Fruit fly (Drosophila melanogaster) whole organism, embryonic: ENCODE results near the gene Acp29AB.

Experiments used
- Aef1 ChIP-seq: fragments of 200-800 bp; sonication (Bioruptor generic); IDR thresholded peaks from 3 replicates; pipeline ENCODE4 v1.3.6; 2022; ENCODE audit warnings: missing biosample characterization, missing genetic modification characterization
- Bdp1 ChIP-seq: fragments of 200-800 bp; sonication (Bioruptor generic); optimal IDR thresholded peaks from 3 replicates; lab custom pipeline; 2016; ENCODE audit warnings: missing biosample characterization, missing genetic modification characterization
- BtbVII ChIP-seq: fragments of 200-800 bp; sonication (Bioruptor generic); optimal IDR thresholded peaks from 3 replicates; lab custom pipeline; 2017; ENCODE audit warnings: missing biosample characterization, mild to moderate bottlenecking, missing genetic modification characterization
- CG10321 ChIP-seq: fragments of 200-800 bp; sonication (Bioruptor generic); IDR thresholded peaks from 2 replicates; pipeline ENCODE4 v1.3.6; 2022; ENCODE audit warnings: missing biosample characterization, missing genetic modification characterization
- CG11093 ChIP-seq: fragments of 200-800 bp; sonication (Bioruptor generic); IDR thresholded peaks from 3 replicates; pipeline ENCODE4 v1.3.6; 2022; ENCODE audit warnings: missing biosample characterization, missing genetic modification characterization
- CG12155 ChIP-seq: fragments of 200-800 bp; sonication (Bioruptor generic); optimal IDR thresholded peaks from 3 replicates; lab custom pipeline; 2016; ENCODE audit warnings: missing biosample characterization, missing genetic modification characterization
- CG12219 ChIP-seq: fragments of 200-800 bp; sonication (Bioruptor generic); optimal IDR thresholded peaks from 3 replicates; lab custom pipeline; 2018; ENCODE audit warnings: missing biosample characterization, mild to moderate bottlenecking, missing genetic modification characterization
- CG13287 ChIP-seq: fragments of 200-800 bp; sonication (Bioruptor generic); IDR thresholded peaks from 2 replicates; pipeline ENCODE4 v1.3.6; 2022; ENCODE audit warnings: missing biosample characterization, missing genetic modification characterization; ENCODE audit not compliant: partially characterized antibody
- CG18476 ChIP-seq: fragments of 200-800 bp; sonication (Bioruptor generic); optimal IDR thresholded peaks from 2 replicates; lab custom pipeline; 2016; ENCODE audit warnings: missing biosample characterization, mild to moderate bottlenecking, missing genetic modification characterization
- CG18619 ChIP-seq: fragments of 200-800 bp; sonication (Bioruptor generic); optimal IDR thresholded peaks from 3 replicates; lab custom pipeline; 2017; ENCODE audit warnings: missing biosample characterization, mild to moderate bottlenecking, missing genetic modification characterization
- CG2199 ChIP-seq: fragments of 200-800 bp; sonication (Bioruptor generic); IDR thresholded peaks from 3 replicates; pipeline ENCODE4 v1.3.6; 2022; ENCODE audit warnings: missing biosample characterization, missing genetic modification characterization
- CG3407 ChIP-seq: fragments of 200-800 bp; sonication (Bioruptor generic); optimal IDR thresholded peaks from 2 replicates; lab custom pipeline; 2018; ENCODE audit warnings: missing biosample characterization, mild to moderate bottlenecking, missing genetic modification characterization
- CG4282 ChIP-seq: fragments of 200-800 bp; sonication (Bioruptor generic); optimal IDR thresholded peaks from 2 replicates; lab custom pipeline; 2016; ENCODE audit warnings: missing biosample characterization, missing genetic modification characterization
- CG4404 ChIP-seq: fragments of 200-800 bp; sonication (Bioruptor generic); IDR thresholded peaks from 2 replicates; pipeline ENCODE4 v1.3.6; 2022; ENCODE audit warnings: missing biosample characterization, missing genetic modification characterization
- CG4820 ChIP-seq: fragments of 200-800 bp; sonication (Bioruptor generic); optimal IDR thresholded peaks from 3 replicates; lab custom pipeline; 2016; ENCODE audit warnings: missing biosample characterization, missing genetic modification characterization
- CG9609 ChIP-seq: fragments of 200-800 bp; sonication (Bioruptor generic); optimal IDR thresholded peaks from 3 replicates; lab custom pipeline; 2016; ENCODE audit warnings: missing biosample characterization, missing genetic modification characterization
- E2f1 ChIP-seq: fragments of 200-800 bp; sonication (Bioruptor generic); IDR thresholded peaks from 2 replicates; pipeline ENCODE4 v1.3.6; 2022; ENCODE audit warnings: missing biosample characterization, missing genetic modification characterization
- HLHmδ ChIP-seq: fragments of 200-800 bp; sonication (Bioruptor generic); optimal IDR thresholded peaks from 2 replicates; lab custom pipeline; 2018; ENCODE audit warnings: missing biosample characterization, mild to moderate bottlenecking, missing genetic modification characterization, moderate library complexity
- Hr51 ChIP-seq, 2 experiments: fragments of 200-800 bp; sonication (Bioruptor generic); optimal IDR thresholded peaks; 2 replicates in 1 of 2; 3 replicates in 1 of 2; lab custom pipeline; 2016 to 2018; ENCODE audit warnings: missing biosample characterization in 2 of 2, missing genetic modification characterization in 2 of 2, mild to moderate bottlenecking in 1 of 2, moderate library complexity in 1 of 2
- Lhr ChIP-seq: fragments of 200-800 bp; sonication (Bioruptor generic); optimal IDR thresholded peaks from 3 replicates; lab custom pipeline; 2017; ENCODE audit warnings: mild to moderate bottlenecking, missing biosample characterization, missing genetic modification reagents, missing genetic modification characterization
- Nf-YA ChIP-seq: fragments of 200-800 bp; sonication (Bioruptor generic); IDR thresholded peaks from 2 replicates; pipeline ENCODE4 v1.3.6; 2022; ENCODE audit warnings: missing biosample characterization, missing genetic modification characterization
- Scr ChIP-seq: fragments of 200-800 bp; sonication (Bioruptor generic); IDR thresholded peaks from 2 replicates; pipeline ENCODE4 v1.3.6; 2022; ENCODE audit warnings: missing biosample characterization, missing genetic modification characterization; ENCODE audit not compliant: partially characterized antibody
- Stat92E ChIP-seq, 3 experiments: fragments of >200 bp in 2 of 3; fragments of 200-800 bp in 1 of 3; sonication (Bioruptor generic) in 1 of 3; optimal IDR thresholded peaks; 2 replicates each; lab custom pipeline; 2017 to 2019; ENCODE audit warnings: missing biosample characterization in 3 of 3, missing genetic modification characterization in 3 of 3, mild to moderate bottlenecking in 1 of 3, moderate library complexity in 1 of 3
- ato ChIP-seq: fragments of 200-800 bp; sonication (Bioruptor generic); IDR thresholded peaks from 2 replicates; pipeline ENCODE4 v1.3.6; 2022; ENCODE audit warnings: missing biosample characterization, missing genetic modification characterization; ENCODE audit not compliant: partially characterized antibody
- bbx ChIP-seq: fragments of 200-800 bp; sonication (Bioruptor generic); IDR thresholded peaks from 2 replicates; pipeline ENCODE4 v1.3.6; 2022; ENCODE audit warnings: missing biosample characterization, missing genetic modification characterization; ENCODE audit not compliant: partially characterized antibody
- cad ChIP-seq: fragments of >200 bp; optimal IDR thresholded peaks from 2 replicates; lab custom pipeline; 2017; ENCODE audit warnings: missing biosample characterization, missing genetic modification characterization
- esg ChIP-seq: fragments of 200-800 bp; sonication (Bioruptor generic); conservative IDR thresholded peaks from 2 replicates; pipeline ENCODE4 v1.3.6; 2022; ENCODE audit warnings: missing biosample characterization, missing genetic modification characterization
- exex ChIP-seq: fragments of 200-800 bp; sonication (Bioruptor generic); optimal IDR thresholded peaks from 4 replicates; lab custom pipeline; 2018; ENCODE audit warnings: missing biosample characterization, mild to moderate bottlenecking, missing genetic modification characterization, moderate library complexity
- fd64A ChIP-seq: fragments of 200-800 bp; sonication (Bioruptor generic); optimal IDR thresholded peaks from 3 replicates; lab custom pipeline; 2018; ENCODE audit warnings: missing biosample characterization, mild to moderate bottlenecking, missing genetic modification characterization
- gro ChIP-seq: fragments of 200-800 bp; sonication (Bioruptor generic); optimal IDR thresholded peaks from 2 replicates; lab custom pipeline; 2016; ENCODE audit warnings: missing biosample characterization, missing genetic modification characterization
- ind ChIP-seq: fragments of 200-800 bp; sonication (Bioruptor generic); optimal IDR thresholded peaks from 3 replicates; lab custom pipeline; 2016; ENCODE audit warnings: missing biosample characterization, missing genetic modification characterization
- lab ChIP-seq: fragments of 200-800 bp; sonication (Bioruptor generic); optimal IDR thresholded peaks from 3 replicates; lab custom pipeline; 2017; ENCODE audit warnings: missing biosample characterization, missing genetic modification characterization, mild to moderate bottlenecking, moderate library complexity, missing genetic modification reagents
- lov ChIP-seq, 2 experiments: fragments of 200-800 bp in 1 of 2; fragments of >200 bp in 1 of 2; sonication (Bioruptor generic) in 1 of 2; IDR thresholded peaks in 1 of 2; optimal IDR thresholded peaks in 1 of 2; 2 replicates in 1 of 2; 3 replicates in 1 of 2; pipeline versions ENCODE4 v1.3.6 to Lab custom; 2017 to 2022; ENCODE audit warnings: missing biosample characterization in 1 of 2, missing genetic modification characterization in 1 of 2
- maf-S ChIP-seq: fragments of 200-800 bp; sonication (Bioruptor generic); optimal IDR thresholded peaks from 2 replicates; lab custom pipeline; 2016; ENCODE audit warnings: missing biosample characterization, missing genetic modification characterization
- nau ChIP-seq: fragments of 200-800 bp; sonication (Bioruptor generic); optimal IDR thresholded peaks from 3 replicates; lab custom pipeline; 2017; ENCODE audit warnings: missing biosample characterization, mild to moderate bottlenecking, missing genetic modification characterization, missing genetic modification reagents
- otp ChIP-seq: fragments of 200-800 bp; sonication (Bioruptor generic); IDR thresholded peaks from 3 replicates; pipeline ENCODE4, ENCODE4 v1.3.6; 2022; ENCODE audit warnings: missing biosample characterization, missing genetic modification characterization
- pros ChIP-seq: fragments of 200-800 bp; sonication (Bioruptor generic); optimal IDR thresholded peaks from 3 replicates; lab custom pipeline; 2019; ENCODE audit warnings: missing biosample characterization, mild to moderate bottlenecking, missing genetic modification characterization, moderate library complexity
- psq ChIP-seq: fragments of 200-800 bp; sonication (Bioruptor generic); optimal IDR thresholded peaks from 2 replicates; lab custom pipeline; 2017; ENCODE audit warnings: missing biosample characterization, missing genetic modification characterization
- ro ChIP-seq: fragments of 200-800 bp; sonication (Bioruptor generic); IDR thresholded peaks from 2 replicates; pipeline ENCODE4 v1.3.6; 2022; ENCODE audit warnings: missing biosample characterization, missing genetic modification characterization
- row ChIP-seq: fragments of 200-800 bp; sonication (Bioruptor generic); IDR thresholded peaks from 3 replicates; pipeline ENCODE4 v1.3.6; 2022; ENCODE audit warnings: missing biosample characterization, missing genetic modification characterization
- sens-2 ChIP-seq: fragments of 200-800 bp; sonication (Bioruptor generic); IDR thresholded peaks from 2 replicates; pipeline ENCODE4 v1.3.6; 2022; ENCODE audit warnings: missing biosample characterization, missing genetic modification characterization
- sim ChIP-seq: fragments of 200-800 bp; sonication (Bioruptor generic); IDR thresholded peaks from 2 replicates; pipeline ENCODE4 v1.3.6; 2022; ENCODE audit warnings: missing biosample characterization, missing genetic modification characterization
- tup ChIP-seq: fragments of 200-800 bp; sonication (Bioruptor generic); optimal IDR thresholded peaks from 2 replicates; lab custom pipeline; 2016; ENCODE audit warnings: missing biosample characterization, mild to moderate bottlenecking, missing genetic modification characterization, moderate library complexity
- twi ChIP-seq: fragments of 200-800 bp; optimal IDR thresholded peaks from 2 replicates; lab custom pipeline; 2019; ENCODE audit warnings: missing biosample characterization, mild to moderate bottlenecking, missing genetic modification characterization, moderate library complexity
- unc-4 ChIP-seq: fragments of 200-800 bp; sonication (Bioruptor generic); IDR thresholded peaks from 2 replicates; pipeline ENCODE4 v1.3.6; 2022; ENCODE audit warnings: missing biosample characterization, missing genetic modification characterization; ENCODE audit not compliant: partially characterized antibody
- wek ChIP-seq: fragments of 200-800 bp; sonication (Bioruptor generic); optimal IDR thresholded peaks from 3 replicates; lab custom pipeline; 2018; ENCODE audit warnings: missing biosample characterization, mild to moderate bottlenecking, missing genetic modification characterization, moderate library complexity
- zf30C ChIP-seq: fragments of 200-800 bp; sonication (Bioruptor generic); optimal IDR thresholded peaks from 3 replicates; lab custom pipeline; 2018; ENCODE audit warnings: missing biosample characterization, mild to moderate bottlenecking, missing genetic modification characterization

Gene Acp29AB

DNA sequence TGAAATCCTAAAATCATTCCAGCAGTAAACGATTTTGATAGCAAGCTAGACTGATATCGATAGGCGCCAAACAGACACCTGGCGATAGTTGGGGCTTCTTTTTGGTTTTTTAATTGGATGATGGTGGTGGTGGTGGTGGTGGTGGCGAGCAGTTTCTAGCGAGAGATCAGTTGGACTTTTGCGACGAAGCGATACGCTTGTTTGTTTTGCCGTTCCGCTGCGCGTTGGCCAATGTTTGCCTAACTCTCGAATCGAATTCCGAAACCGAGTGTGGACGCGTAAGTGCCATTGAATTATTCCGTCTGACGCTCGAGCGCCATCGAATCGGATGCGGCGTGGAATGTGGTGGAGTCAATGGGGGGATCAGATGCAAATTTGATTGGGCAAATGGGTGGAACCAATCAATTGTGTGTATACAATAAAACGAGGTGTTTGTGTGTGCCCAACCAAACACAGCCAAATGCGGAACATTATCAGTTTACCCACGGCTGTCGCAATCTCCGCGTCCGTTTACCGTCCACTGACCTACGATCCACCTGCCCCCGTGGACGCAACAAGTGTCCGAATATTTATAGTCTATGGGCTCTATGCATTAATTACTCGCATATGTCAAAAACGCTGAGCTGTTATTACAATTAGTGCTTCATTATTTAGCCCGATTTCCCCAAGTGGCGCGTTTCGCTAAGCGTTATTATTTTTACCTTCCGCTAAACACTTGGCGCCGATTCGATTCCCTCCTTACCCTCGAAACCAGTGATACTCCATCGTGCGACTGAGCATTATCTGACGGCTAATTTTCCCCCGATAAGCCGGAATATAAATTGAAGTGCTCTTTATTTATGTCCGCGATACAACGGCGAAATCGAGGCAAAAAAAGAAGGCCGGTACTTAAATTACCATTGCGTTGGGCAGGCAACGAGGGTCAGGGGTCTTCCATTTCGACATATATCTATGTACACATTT lies 22.4 kb downstream of the Acp29AB start, which contains the start of gene CG17292 (continued):
- no peak for TF ChIP-seq Lhr (GFP tag; lab: Kevin White, UChicago)
- peak; percentile 90 for TF ChIP-seq Scr
- TF ChIP-seq CG12155 = peak; percentile 99
- no peak for TF ChIP-seq tup
- no peak for TF ChIP-seq ro
- TF ChIP-seq otp (GFP tag; lab: Robert Waterston, UW) = peak; percentile 59; the same call in 1 of the 3 replicates
- TF ChIP-seq nau = peak; percentile 76
- TF ChIP-seq lab = peak; percentile 81
- TF ChIP-seq wek (GFP tag; lab: Kevin White, UChicago) = peak; percentile 64
- TF ChIP-seq Aef1 = peak; percentile 20; the same call in 1 of the 3 replicates
- TF ChIP-seq zf30C (GFP tag; lab: Kevin White, UChicago) = no peak
- TF ChIP-seq sim (GFP tag; lab: Robert Waterston, UW) = no peak
- TF ChIP-seq twi (tag; lab: Kevin White, UChicago) = no peak
- peak; percentile 89 for TF ChIP-seq unc-4 (GFP tag; lab: Robert Waterston, UW)
- peak; percentile 17 for TF ChIP-seq maf-S (GFP tag; lab: Kevin White, UChicago)
- TF ChIP-seq psq = no peak
- TF ChIP-seq CG12219 (GFP tag; lab: Kevin White, UChicago) = peak; percentile 58
- TF ChIP-seq CG4820 (GFP tag; lab: Kevin White, UChicago) = no peak
- no peak for TF ChIP-seq cad (GFP tag; lab: Kevin White, UChicago)
- TF ChIP-seq ato (GFP tag; lab: Robert Waterston, UW) = peak; percentile 84
- TF ChIP-seq pros (GFP tag; lab: Kevin White, UChicago) = no peak
- peak in 1 of 2 experiments; percentile 23 for TF ChIP-seq Hr51 (GFP tag; optimal IDR thresholded peaks at IDR 0.05; lab: Kevin White, UChicago)
- TF ChIP-seq Bdp1 (GFP tag; lab: Kevin White, UChicago) = no peak
- peak; percentile 95 for TF ChIP-seq CG13287 (GFP tag; lab: Robert Waterston, UW)
- TF ChIP-seq row (GFP tag; lab: Robert Waterston, UW) = peak; percentile 60
- peak; percentile 95 for TF ChIP-seq bbx
- 0 out of 2 replicates have a peak, but pooled peaks have one; percentile 60 for TF ChIP-seq CG10321
- no peak for TF ChIP-seq Stat92E (GFP tag; optimal IDR thresholded peaks at IDR 0.05; lab: Kevin White, UChicago)
- TF ChIP-seq CG4282 (GFP tag; lab: Kevin White, UChicago) = peak; percentile 39
- TF ChIP-seq CG4404 (GFP tag; lab: Robert Waterston, UW) = no peak
- peak; percentile 94 for TF ChIP-seq exex (tag; lab: Kevin White, UChicago)
- no peak for TF ChIP-seq HLHmδ
- no peak for TF ChIP-seq CG9609
- peak; percentile 51 for TF ChIP-seq CG3407 (GFP tag; lab: Kevin White, UChicago)
- TF ChIP-seq esg (GFP tag; lab: Robert Waterston, UW) = no peak
- no peak for TF ChIP-seq sens-2 (GFP tag; lab: Robert Waterston, UW)
- TF ChIP-seq CG2199 (GFP tag; lab: Robert Waterston, UW) = no peak
- no peak for TF ChIP-seq fd64A (GFP tag; lab: Kevin White, UChicago)
- no peak for TF ChIP-seq CG11093 (GFP tag; lab: Robert Waterston, UW)
- TF ChIP-seq E2f1 (GFP tag; lab: Robert Waterston, UW) = peak; percentile 41; the same call in 1 of the 2 replicates
- peak; percentile 61 for TF ChIP-seq CG18619 (GFP tag; lab: Kevin White, UChicago)
- peak; percentile 71 for TF ChIP-seq gro
- TF ChIP-seq CG18476 (GFP tag; lab: Kevin White, UChicago) = no peak
- peak; percentile 58 for TF ChIP-seq BtbVII (GFP tag; lab: Kevin White, UChicago)
- no peak for TF ChIP-seq ind (GFP tag; lab: Kevin White, UChicago)
- no peak for TF ChIP-seq lov (optimal IDR thresholded peaks at IDR 0.05; lab: Kevin White, UChicago)
- TF ChIP-seq lov (GFP tag; IDR thresholded peaks at IDR 0.05; lab: Robert Waterston, UW) = 0 out of 3 replicates have a peak, but pooled peaks have one; percentile 55
- peak; percentile 41; the same call in 1 of the 2 replicates for TF ChIP-seq Nf-YA (GFP tag; lab: Robert Waterston, UW)
